Worm (Caenorhabditis elegans) whole organism, young adult: ENCODE data around the gene dpy-6.

Experiments used
- B0261.1 ChIP-seq: sonication (generic microtip); optimal IDR thresholded peaks from 2 replicates; lab custom pipeline; 2016; ENCODE audit warnings: mild to moderate bottlenecking, missing genetic modification characterization, moderate library complexity, missing compliant biosample characterization
- C06A6.2 ChIP-seq: fragments of 200-800 bp; sonication (Bioruptor generic); conservative IDR thresholded peaks from 2 replicates; pipeline ENCODE4 v1.3.6; 2022; ENCODE audit warnings: missing genetic modification characterization, missing compliant biosample characterization
- D2030.7 ChIP-seq: fragments of 200-800 bp; sonication (Bioruptor generic); IDR thresholded peaks from 2 replicates; pipeline ENCODE4 v1.3.6; 2022; ENCODE audit warnings: missing genetic modification reagents, missing genetic modification characterization, missing compliant biosample characterization
- F22D6.2 ChIP-seq: sonication (generic microtip); optimal IDR thresholded peaks from 2 replicates; lab custom pipeline; 2016; ENCODE audit warnings: mild to moderate bottlenecking, missing genetic modification characterization, missing compliant biosample characterization
- F49E8.2 ChIP-seq: sonication (generic microtip); optimal IDR thresholded peaks from 3 replicates; lab custom pipeline; 2017; ENCODE audit warnings: missing genetic modification characterization, mild to moderate bottlenecking, missing compliant biosample characterization, antibody characterized with exemption, moderate library complexity; ENCODE audit not compliant: insufficient read depth
- T07F8.4 ChIP-seq: sonication (generic microtip); optimal IDR thresholded peaks from 2 replicates; lab custom pipeline; 2016; ENCODE audit warnings: mild to moderate bottlenecking, missing genetic modification characterization, moderate library complexity, missing compliant biosample characterization
- T26A5.8 ChIP-seq: sonication (generic microtip); optimal IDR thresholded peaks from 2 replicates; lab custom pipeline; 2016; ENCODE audit warnings: missing genetic modification characterization, missing compliant biosample characterization
- Y56A3A.18 ChIP-seq: fragments of 200-800 bp; sonication (Bioruptor generic); IDR thresholded peaks from 2 replicates; pipeline ENCODE4 v1.3.6; 2022; ENCODE audit warnings: missing genetic modification reagents, missing genetic modification characterization, missing compliant biosample characterization
- Y67H2A.10 ChIP-seq: fragments of 200-800 bp; sonication (Bioruptor generic); conservative IDR thresholded peaks from 2 replicates; pipeline ENCODE4 v1.3.6; 2022; ENCODE audit warnings: missing genetic modification reagents, missing genetic modification characterization, missing compliant biosample characterization
- ZK185.1 ChIP-seq: sonication (generic microtip); optimal IDR thresholded peaks from 2 replicates; lab custom pipeline; 2016; ENCODE audit warnings: mild to moderate bottlenecking, missing genetic modification characterization, missing compliant biosample characterization; ENCODE audit not compliant: poor library complexity, severe bottlenecking
- akir-1 ChIP-seq: fragments of 200-800 bp; sonication (Bioruptor generic); optimal IDR thresholded peaks from 2 replicates; lab custom pipeline; 2018; ENCODE audit warnings: mild to moderate bottlenecking, missing genetic modification characterization, moderate library complexity, missing compliant biosample characterization
- attf-5 ChIP-seq: fragments of 200-800 bp; sonication (Bioruptor generic); optimal IDR thresholded peaks from 2 replicates; lab custom pipeline; 2018; ENCODE audit warnings: mild to moderate bottlenecking, missing genetic modification characterization, missing compliant biosample characterization
- attf-6 ChIP-seq: fragments of 200-800 bp; sonication (Bioruptor generic); IDR thresholded peaks from 2 replicates; pipeline ENCODE4 v1.3.6; 2022; ENCODE audit warnings: missing genetic modification reagents, missing genetic modification characterization, missing compliant biosample characterization
- bed-1 ChIP-seq: fragments of 200-800 bp; sonication (Bioruptor generic); IDR thresholded peaks from 2 replicates; pipeline ENCODE4 v1.3.6; 2022; ENCODE audit warnings: missing genetic modification reagents, missing genetic modification characterization, missing compliant biosample characterization
- ccch-3 ChIP-seq: fragments of 200-800 bp; sonication (Bioruptor generic); optimal IDR thresholded peaks from 2 replicates; lab custom pipeline; 2018; ENCODE audit warnings: mild to moderate bottlenecking, missing genetic modification characterization, missing compliant biosample characterization
- cebp-2 ChIP-seq: fragments of 200-800 bp; sonication (Bioruptor generic); IDR thresholded peaks from 2 replicates; pipeline ENCODE4 v1.3.6; 2022; ENCODE audit warnings: missing genetic modification characterization, missing compliant biosample characterization
- ceh-58 ChIP-seq: fragments of 200-800 bp; sonication (Bioruptor generic); IDR thresholded peaks from 2 replicates; pipeline ENCODE4 v1.3.6; 2022; ENCODE audit warnings: missing genetic modification characterization, missing compliant biosample characterization
- die-1 ChIP-seq: sonication (generic microtip); optimal IDR thresholded peaks from 2 replicates; lab custom pipeline; 2016; ENCODE audit warnings: missing genotype, mild to moderate bottlenecking, missing genetic modification characterization, missing compliant biosample characterization
- egl-44 ChIP-seq: fragments of 200-800 bp; sonication (Bioruptor generic); IDR thresholded peaks from 2 replicates; pipeline ENCODE4 v1.3.6; 2022; ENCODE audit warnings: missing genetic modification reagents, missing genetic modification characterization, missing compliant biosample characterization
- ekl-4 ChIP-seq: fragments of 200-800 bp; sonication (Bioruptor generic); IDR thresholded peaks from 2 replicates; pipeline ENCODE4 v1.3.6; 2022; ENCODE audit warnings: missing genetic modification reagents, missing genetic modification characterization, missing compliant biosample characterization
- ets-4 ChIP-seq: fragments of 200-800 bp; sonication (Bioruptor generic); optimal IDR thresholded peaks from 2 replicates; lab custom pipeline; 2018; ENCODE audit warnings: mild to moderate bottlenecking, missing genetic modification characterization, missing compliant biosample characterization
- fkh-3 ChIP-seq: sonication (generic microtip); optimal IDR thresholded peaks from 2 replicates; lab custom pipeline; 2016; ENCODE audit warnings: mild to moderate bottlenecking, missing genetic modification characterization, missing compliant biosample characterization
- him-1 ChIP-seq: sonication (generic microtip); optimal IDR thresholded peaks from 2 replicates; lab custom pipeline; 2016; ENCODE audit warnings: missing genotype, missing genetic modification reagents, missing genetic modification characterization, missing compliant biosample characterization
- hlh-26 ChIP-seq: fragments of 200-800 bp; sonication (Bioruptor generic); conservative IDR thresholded peaks from 2 replicates; pipeline ENCODE4 v1.3.6; 2022; ENCODE audit warnings: missing genetic modification reagents, missing genetic modification characterization, missing compliant biosample characterization
- hrde-1 ChIP-seq: sonication (generic microtip); optimal IDR thresholded peaks from 2 replicates; lab custom pipeline; 2016; ENCODE audit warnings: missing genetic modification characterization, mild to moderate bottlenecking, missing compliant biosample characterization, moderate library complexity, missing genotype, missing genetic modification reagents, borderline replicate concordance
- hsf-1 ChIP-seq: fragments of 200-800 bp; sonication (Bioruptor generic); IDR thresholded peaks from 2 replicates; pipeline ENCODE4 v1.3.6; 2022; ENCODE audit warnings: missing genetic modification reagents, missing genetic modification characterization, missing compliant biosample characterization
- lag-1 ChIP-seq: fragments of 200-800 bp; sonication (Bioruptor generic); IDR thresholded peaks from 2 replicates; pipeline ENCODE4 v1.3.6; 2022; ENCODE audit warnings: missing genetic modification reagents, missing genetic modification characterization, missing compliant biosample characterization
- lin-26 ChIP-seq: fragments of 200-800 bp; sonication (Bioruptor generic); IDR thresholded peaks from 2 replicates; pipeline ENCODE4 v1.3.6; 2022; ENCODE audit warnings: missing genetic modification reagents, missing genetic modification characterization, missing compliant biosample characterization
- lin-54 ChIP-seq: fragments of 200-800 bp; sonication (Bioruptor generic); optimal IDR thresholded peaks from 2 replicates; lab custom pipeline; 2018; ENCODE audit warnings: mild to moderate bottlenecking, missing genetic modification characterization, missing compliant biosample characterization
- lsl-1 ChIP-seq: fragments of 200-800 bp; sonication (Bioruptor generic); optimal IDR thresholded peaks from 2 replicates; lab custom pipeline; 2018; ENCODE audit warnings: mild to moderate bottlenecking, missing genetic modification characterization, moderate library complexity, missing compliant biosample characterization
- lsy-27 ChIP-seq: sonication (generic microtip); optimal IDR thresholded peaks from 2 replicates; lab custom pipeline; 2017; ENCODE audit warnings: missing genetic modification characterization, mild to moderate bottlenecking, missing compliant biosample characterization, antibody characterized with exemption, missing genotype, borderline replicate concordance; ENCODE audit not compliant: insufficient read depth
- madf-3 ChIP-seq: fragments of 200-800 bp; sonication (Bioruptor generic); IDR thresholded peaks from 2 replicates; pipeline ENCODE4 v1.3.6; 2022; ENCODE audit warnings: missing genetic modification reagents, missing genetic modification characterization, missing compliant biosample characterization
- madf-6 ChIP-seq: fragments of 200-800 bp; sonication (Bioruptor generic); IDR thresholded peaks from 2 replicates; pipeline ENCODE4 v1.3.6; 2022; ENCODE audit warnings: missing genetic modification reagents, missing genetic modification characterization, missing compliant biosample characterization
- mes-4 ChIP-seq: sonication (generic microtip); optimal IDR thresholded peaks from 2 replicates; lab custom pipeline; 2016; ENCODE audit warnings: missing genotype, missing genetic modification characterization, missing compliant biosample characterization
- nhr-27 ChIP-seq: fragments of 200-800 bp; sonication (Bioruptor generic); optimal IDR thresholded peaks from 2 replicates; lab custom pipeline; 2018; ENCODE audit warnings: mild to moderate bottlenecking, missing genetic modification characterization, moderate library complexity, missing compliant biosample characterization
- nhr-80 ChIP-seq: sonication (generic microtip); optimal IDR thresholded peaks from 2 replicates; lab custom pipeline; 2016; ENCODE audit warnings: missing genetic modification characterization, missing compliant biosample characterization
- pbrm-1 ChIP-seq: fragments of 200-800 bp; sonication (Bioruptor generic); IDR thresholded peaks from 2 replicates; pipeline ENCODE4 v1.3.6; 2022; ENCODE audit warnings: missing genetic modification reagents, missing genetic modification characterization, missing compliant biosample characterization
- rcor-1 ChIP-seq: fragments of 200-800 bp; sonication (Bioruptor generic); IDR thresholded peaks from 2 replicates; pipeline ENCODE4 v1.3.6; 2022; ENCODE audit warnings: missing genetic modification reagents, missing genetic modification characterization, missing compliant biosample characterization
- rec-8 ChIP-seq, 2 experiments: sonication (generic microtip); optimal IDR thresholded peaks; 2 replicates each; lab custom pipeline; 2016; ENCODE audit warnings: mild to moderate bottlenecking in 2 of 2, missing genetic modification characterization in 2 of 2, missing genetic modification reagents in 2 of 2, missing genotype in 2 of 2, missing biosample characterization in 1 of 2, missing compliant biosample characterization in 1 of 2, moderate library complexity in 1 of 2
- rpc-1 ChIP-seq, 2 experiments: fragments of 150-350 bp in 1 of 2; sonication (generic microtip) in 1 of 2; optimal IDR thresholded peaks; 2 replicates each; lab custom pipeline; 2014 to 2018; ENCODE audit warnings: missing biosample characterization in 1 of 2, missing genetic modification characterization in 1 of 2, missing genetic modification reagents in 1 of 2, missing genotype in 1 of 2
- sea-2 ChIP-seq: fragments of 200-800 bp; sonication (Bioruptor generic); IDR thresholded peaks from 2 replicates; pipeline ENCODE4 v1.3.6; 2022; ENCODE audit warnings: missing genetic modification characterization, missing compliant biosample characterization
- snpc-1.1 ChIP-seq: sonication (generic microtip); optimal IDR thresholded peaks from 2 replicates; lab custom pipeline; 2017; ENCODE audit warnings: missing genetic modification characterization, mild to moderate bottlenecking, missing compliant biosample characterization, antibody characterized with exemption, moderate library complexity, missing genotype, missing genetic modification reagents; ENCODE audit not compliant: insufficient read depth
- tbp1 ChIP-seq: fragments of 200-800 bp; sonication (Bioruptor generic); optimal IDR thresholded peaks from 2 replicates; lab custom pipeline; 2018; ENCODE audit warnings: mild to moderate bottlenecking, missing genetic modification characterization, missing compliant biosample characterization
- tlf-1 ChIP-seq: fragments of 200-800 bp; sonication (Bioruptor generic); optimal IDR thresholded peaks from 2 replicates; lab custom pipeline; 2018; ENCODE audit warnings: mild to moderate bottlenecking, missing genetic modification characterization, missing compliant biosample characterization
- ztf-6 ChIP-seq: fragments of 200-800 bp; sonication (Bioruptor generic); IDR thresholded peaks from 2 replicates; pipeline ENCODE4 v1.3.6; 2022; ENCODE audit warnings: missing genetic modification reagents, missing genetic modification characterization, missing compliant biosample characterization

dpy-6 gene

ce11 chrX:8419252-8419651 is 36.2 kb downstream of the dpy-6 start (continued):
- no peak for TF ChIP-seq attf-5 (GFP tag; lab: Kevin White, UChicago)
- TF ChIP-seq ccch-3 (GFP tag; lab: Kevin White, UChicago) = no peak
- TF ChIP-seq madf-3 (GFP tag; lab: Robert Waterston, UW) = no peak
- TF ChIP-seq hsf-1 (GFP tag; lab: Robert Waterston, UW) = no peak
- TF ChIP-seq lag-1 = no peak
- TF ChIP-seq T07F8.4 = no peak
- no peak for TF ChIP-seq lsy-27 (tag; lab: Kevin White, UChicago)
- no peak for TF ChIP-seq ceh-58 (GFP tag; lab: Robert Waterston, UW)
- TF ChIP-seq rcor-1 = no peak
- TF ChIP-seq lin-26 (GFP tag; lab: Robert Waterston, UW) = peak; percentile 69; the same call in 1 of the 2 replicates
- TF ChIP-seq fkh-3 (tag; lab: Kevin White, UChicago) = no peak
- peak; percentile 8 for TF ChIP-seq ZK185.1 (tag; lab: Kevin White, UChicago)
- peak; percentile 34 to 58 for TF ChIP-seq rec-8 (tag; optimal IDR thresholded peaks at IDR 0.05; lab: Kevin White, UChicago)
- TF ChIP-seq rpc-1 (optimal IDR thresholded peaks at IDR 0.05; lab: Kevin White, UChicago) = peak; percentile 67
- peak; percentile 82 for TF ChIP-seq rpc-1 (tag; optimal IDR thresholded peaks at IDR 0.05; lab: Kevin White, UChicago)
- no peak for TF ChIP-seq attf-6
- no peak for TF ChIP-seq ekl-4 (GFP tag; lab: Robert Waterston, UW)
- peak; percentile 57 for TF ChIP-seq die-1 (tag; lab: Kevin White, UChicago)
- TF ChIP-seq bed-1 (GFP tag; lab: Robert Waterston, UW) = no peak
- TF ChIP-seq D2030.7 (GFP tag; lab: Robert Waterston, UW) = peak; percentile 64
- TF ChIP-seq sea-2 (GFP tag; lab: Robert Waterston, UW) = no peak
- TF ChIP-seq lsl-1 (GFP tag; lab: Kevin White, UChicago) = no peak
- TF ChIP-seq madf-6 (GFP tag; lab: Robert Waterston, UW) = no peak
- TF ChIP-seq T26A5.8 (tag; lab: Kevin White, UChicago) = no peak
- no peak for TF ChIP-seq ztf-6 (GFP tag; lab: Robert Waterston, UW)
- no peak for TF ChIP-seq F22D6.2 (tag; lab: Kevin White, UChicago)
- TF ChIP-seq akir-1 (GFP tag; lab: Kevin White, UChicago) = no peak
- TF ChIP-seq F49E8.2 (tag; lab: Kevin White, UChicago) = no peak
- no peak for TF ChIP-seq mes-4 (tag; lab: Kevin White, UChicago)

ce11 chrX:8418382-8418781 is 37.1 kb downstream of the dpy-6 start, which contains the start of gene spp-13:
TSS of gene spp-13 (minus strand) at chrX:8418524.
- TF ChIP-seq ets-4 (GFP tag; lab: Kevin White, UChicago) = no peak
- no peak for TF ChIP-seq egl-44 (GFP tag; lab: Robert Waterston, UW)
- TF ChIP-seq lin-54 = no peak
- no peak for TF ChIP-seq C06A6.2
- TF ChIP-seq hlh-26 (GFP tag; lab: Robert Waterston, UW) = no peak
- TF ChIP-seq hrde-1 (tag; lab: Kevin White, UChicago) = no peak

ce11 chrX:8417727-8418126 is 37.7 kb downstream of the dpy-6 start:
- peak; percentile 35 for TF ChIP-seq die-1 (tag; lab: Kevin White, UChicago)
- no peak for TF ChIP-seq C06A6.2
- peak; percentile 60 for TF ChIP-seq D2030.7 (GFP tag; lab: Robert Waterston, UW)
- no peak for TF ChIP-seq T07F8.4
- TF ChIP-seq pbrm-1 (GFP tag; lab: Robert Waterston, UW) = peak; percentile 67; the same call in 1 of the 2 replicates
- no peak for TF ChIP-seq Y67H2A.10 (GFP tag; lab: Robert Waterston, UW)
- peak; percentile 77 for TF ChIP-seq lin-26 (GFP tag; lab: Robert Waterston, UW)
- TF ChIP-seq cebp-2 (GFP tag; lab: Robert Waterston, UW) = no peak
- peak; percentile 66 for TF ChIP-seq rpc-1 (optimal IDR thresholded peaks at IDR 0.05; lab: Kevin White, UChicago)
- TF ChIP-seq rpc-1 (tag; optimal IDR thresholded peaks at IDR 0.05; lab: Kevin White, UChicago) = peak; percentile 82
- TF ChIP-seq nhr-27 (tag; lab: Kevin White, UChicago) = no peak
- TF ChIP-seq nhr-80 (tag; lab: Kevin White, UChicago) = no peak
- TF ChIP-seq B0261.1 (tag; lab: Kevin White, UChicago) = peak; percentile 65
- no peak for TF ChIP-seq snpc-1.1 (tag; lab: Kevin White, UChicago)
- TF ChIP-seq tbp1 = peak; percentile 86
- no peak for TF ChIP-seq tlf-1 (GFP tag; lab: Kevin White, UChicago)
- 0 out of 2 replicates have a peak, but pooled peaks have one; percentile 35 for TF ChIP-seq Y56A3A.18 (GFP tag; lab: Robert Waterston, UW)
- TF ChIP-seq him-1 (tag; lab: Kevin White, UChicago) = peak; percentile 28
